Worm (Caenorhabditis elegans): ENCODE results near the gene sams-1.

The sams-1 gene

ce11 chrX:12017908-12018479, 52.2 kb downstream of the sams-1 start, which contains the start of the genes nmat-1 and ucr-2.1 (continued):
- TF ChIP-seq aha-1 (tag; optimal IDR thresholded peaks at IDR 0.05) (peak; percentile 8), lin-35 (GFP tag; optimal IDR thresholded peaks at IDR 0.05) (peak; percentile 25 to 83), ceh-88 (GFP tag; IDR thresholded peaks at IDR 0.05) (no peak), nhr-77 (tag; optimal IDR thresholded peaks at IDR 0.05) (peak; percentile 62), ceh-82 (tag; optimal IDR thresholded peaks at IDR 0.05) (peak; percentile 23 to 71 (median 30)), sup-37 (GFP tag; optimal IDR thresholded peaks at IDR 0.05) (no peak), fkh-8 (tag; optimal IDR thresholded peaks at IDR 0.05) (peak; percentile 73), alr-1 (tag; optimal IDR thresholded peaks at IDR 0.05; ENCODE audit: borderline replicate concordance) (no peak), C16A3.4 (tag; optimal IDR thresholded peaks at IDR 0.05) (peak; percentile 89), swsn-7 (tag; optimal IDR thresholded peaks at IDR 0.05) (peak; percentile 80), irx-1 (tag; optimal IDR thresholded peaks at IDR 0.05) (peak; percentile 57), egl-27 (tag; optimal IDR thresholded peaks at IDR 0.05) (no peak), pag-3 (tag; optimal IDR thresholded peaks at IDR 0.05; ENCODE audit: borderline replicate concordance, insufficient read depth) (no peak), unc-130 (tag; optimal IDR thresholded peaks at IDR 0.05) (peak; percentile 82), nhr-12 (tag; optimal IDR thresholded peaks at IDR 0.05) (no peak), Y116A8C.19 (tag; optimal IDR thresholded peaks at IDR 0.05; ENCODE audit: borderline replicate concordance) (no peak), pqm-1 (tag; optimal IDR thresholded peaks at IDR 0.05) (no peak), nhr-19 (GFP tag; conservative IDR thresholded peaks at IDR 0.05) (peak; percentile 79), unc-30 (tag; optimal IDR thresholded peaks at IDR 0.05) (no peak), lin-13 (GFP tag; optimal IDR thresholded peaks at IDR 0.05) (peak; percentile 56), hlh-17 (GFP tag; optimal IDR thresholded peaks at IDR 0.05; ENCODE audit: borderline replicate concordance) (no peak), zip-4 (GFP tag; optimal IDR thresholded peaks at IDR 0.05) (no peak), jun-1 (tag; optimal IDR thresholded peaks at IDR 0.05) (peak; percentile 54), mab-9 (GFP tag; IDR thresholded peaks at IDR 0.05) (no peak), vab-15 (tag; optimal IDR thresholded peaks at IDR 0.05) (peak; percentile 50), nhr-20 (tag; optimal IDR thresholded peaks at IDR 0.05) (peak; percentile 93), lin-39 (tag; optimal IDR thresholded peaks at IDR 0.05) (no peak), nhr-84 (tag; optimal IDR thresholded peaks at IDR 0.05) (no peak), xbp-1 (tag; optimal IDR thresholded peaks at IDR 0.05) (peak; percentile 87), nhr-85 (tag) (peak; percentile 90), mep-1 (tag; optimal IDR thresholded peaks at IDR 0.05) (peak; percentile 88), nhr-71 (tag; optimal IDR thresholded peaks at IDR 0.05) (peak; percentile 90), F16B12.6 (tag; optimal IDR thresholded peaks at IDR 0.05) (peak; percentile 19), C34B4.2 (tag; optimal IDR thresholded peaks at IDR 0.05) (no peak), lin-14 (GFP tag; optimal IDR thresholded peaks at IDR 0.05) (peak; percentile 97), sox-4 (tag; optimal IDR thresholded peaks at IDR 0.05) (no peak), rnt-1 (tag; optimal IDR thresholded peaks at IDR 0.05) (peak; percentile 87), nhr-47 (tag; optimal IDR thresholded peaks at IDR 0.05) (peak; percentile 81), unc-86 (tag; optimal IDR thresholded peaks at IDR 0.05) (peak; percentile 51), elt-2 (tag; optimal IDR thresholded peaks at IDR 0.05) (peak; percentile 81), fkh-10 (GFP tag; optimal IDR thresholded peaks at IDR 0.05) (no peak), dpl-1 (GFP tag; optimal IDR thresholded peaks at IDR 0.05) (peak; percentile 48 to 54 (median 52)), tlp-1 (tag; optimal IDR thresholded peaks at IDR 0.05) (no peak), aly-2 (tag; optimal IDR thresholded peaks at IDR 0.05) (no peak), grh-1 (GFP tag; IDR thresholded peaks at IDR 0.05) (no peak), nhr-90 (tag; optimal IDR thresholded peaks at IDR 0.05; ENCODE audit: poor library complexity) (peak; percentile 89), hlh-4 (tag; optimal IDR thresholded peaks at IDR 0.05) (no peak), zag-1 (tag; optimal IDR thresholded peaks at IDR 0.05) (no peak), skn-1 (tag; optimal IDR thresholded peaks at IDR 0.05) (peak; percentile 74), tbx-2 (tag; optimal IDR thresholded peaks at IDR 0.05) (peak; percentile 76), unc-62 (GFP tag; optimal IDR thresholded peaks at IDR 0.05) (no peak), efl-3 (GFP tag; optimal IDR thresholded peaks at IDR 0.05) (no peak)

Measured in whole organism, L1 larva.